2 worm cellular contexts compared by ENCODE assay signal in the genomic region with DNA sequence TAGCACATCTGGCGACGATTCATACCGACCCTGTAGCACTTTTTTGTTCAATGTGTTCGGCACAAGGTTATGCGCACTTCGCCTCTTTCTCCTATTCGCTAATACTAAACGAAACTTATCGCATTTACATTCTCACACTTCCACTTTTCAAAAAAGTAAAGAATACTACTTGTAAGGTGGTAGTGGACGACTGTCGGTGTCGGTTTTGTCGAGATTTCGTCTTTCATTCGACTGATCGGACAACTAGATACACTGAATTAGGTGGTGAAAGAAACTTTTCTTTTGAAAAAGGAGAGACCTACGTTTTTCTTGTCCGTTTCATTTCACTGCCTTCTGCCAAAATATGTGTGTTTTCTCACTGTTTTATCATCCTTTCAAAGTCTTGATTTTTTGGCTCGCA.
TF ChIP-seq lines count a peak whose summit lies in the region.

No protein-coding gene starts in this region.

TF ChIP-seq in whole organism, L1 larva, 84 proteins besides CTCF, POLR2A, EP300 and RAD21:
- TF ChIP-seq lin-15B (tag; optimal IDR thresholded peaks at IDR 0.05; lab: Kevin White, UChicago) (no peak), elt-2 (tag; optimal IDR thresholded peaks at IDR 0.05; lab: Kevin White, UChicago) (no peak), pag-3 (tag; optimal IDR thresholded peaks at IDR 0.05; lab: Kevin White, UChicago; ENCODE audit: borderline replicate concordance, insufficient read depth) (no peak), nhr-12 (tag; optimal IDR thresholded peaks at IDR 0.05; lab: Kevin White, UChicago) (no peak), irx-1 (tag; optimal IDR thresholded peaks at IDR 0.05; lab: Kevin White, UChicago) (no peak), mep-1 (tag; optimal IDR thresholded peaks at IDR 0.05; lab: Kevin White, UChicago) (no peak), nhr-85 (tag; lab: Kevin White, UChicago) (peak; percentile 53), skn-1 (tag; optimal IDR thresholded peaks at IDR 0.05; lab: Kevin White, UChicago) (no peak), lin-39 (tag; optimal IDR thresholded peaks at IDR 0.05; lab: Kevin White, UChicago) (no peak), sup-37 (GFP tag; optimal IDR thresholded peaks at IDR 0.05; lab: Kevin White, UChicago) (no peak), pax-3 (tag; optimal IDR thresholded peaks at IDR 0.05; lab: Kevin White, UChicago) (no peak), ceh-88 (GFP tag; IDR thresholded peaks at IDR 0.05; lab: Robert Waterston, UW) (no peak), nhr-237 (tag; optimal IDR thresholded peaks at IDR 0.05; lab: Kevin White, UChicago) (no peak), fkh-4 (tag; optimal IDR thresholded peaks at IDR 0.05; lab: Kevin White, UChicago; ENCODE audit: borderline replicate concordance) (no peak), aly-2 (tag; optimal IDR thresholded peaks at IDR 0.05; lab: Kevin White, UChicago) (no peak), lin-14 (GFP tag; optimal IDR thresholded peaks at IDR 0.05; lab: Kevin White, UChicago) (peak; percentile 58), ceh-82 (tag; optimal IDR thresholded peaks at IDR 0.05; lab: Kevin White, UChicago) (no peak), egl-27 (tag; optimal IDR thresholded peaks at IDR 0.05; lab: Kevin White, UChicago) (no peak), blmp-1 (tag; optimal IDR thresholded peaks at IDR 0.05; lab: Kevin White, UChicago) (peak; percentile 75), nhr-11 (tag; optimal IDR thresholded peaks at IDR 0.05; lab: Kevin White, UChicago) (no peak), C16A3.4 (tag; optimal IDR thresholded peaks at IDR 0.05; lab: Kevin White, UChicago) (peak; percentile 14)

TF ChIP-seq in whole organism, L3 larva, 47 proteins besides CTCF, POLR2A, EP300 and RAD21:
- TF ChIP-seq nhr-25 (tag; optimal IDR thresholded peaks at IDR 0.05; lab: Kevin White, UChicago) (peak; percentile 19), nhr-67 (tag; optimal IDR thresholded peaks at IDR 0.05; lab: Kevin White, UChicago) (no peak), elt-3 (tag; optimal IDR thresholded peaks at IDR 0.05; lab: Kevin White, UChicago) (no peak), lin-15B (tag; optimal IDR thresholded peaks at IDR 0.05; lab: Kevin White, UChicago) (no peak), skn-1 (tag; optimal IDR thresholded peaks at IDR 0.05; lab: Kevin White, UChicago) (no peak), ceh-82 (tag; optimal IDR thresholded peaks at IDR 0.05; lab: Kevin White, UChicago) (no peak)
